Fruit fly (Drosophila melanogaster) whole organism, embryonic: ENCODE measurements around the gene Acat2.
A peak's percentile ranks its signal among the peaks of the same experiment; 100 is the strongest.

Experiments used
- Blimp-1 ChIP-seq: fragments of 200-800 bp; sonication (Bioruptor generic); optimal IDR thresholded peaks from 3 replicates; lab custom pipeline; 2018; ENCODE audit warnings: missing biosample characterization, missing genetic modification characterization, mild to moderate bottlenecking, moderate library complexity, missing genetic modification reagents
- CG10147 ChIP-seq: fragments of 200-800 bp; sonication (Bioruptor generic); optimal IDR thresholded peaks from 2 replicates; lab custom pipeline; 2019; ENCODE audit warnings: missing biosample characterization, mild to moderate bottlenecking, missing genetic modification characterization, moderate library complexity
- CG10462 ChIP-seq: fragments of 200-800 bp; sonication (Bioruptor generic); optimal IDR thresholded peaks from 2 replicates; lab custom pipeline; 2016; ENCODE audit warnings: missing biosample characterization, missing genetic modification characterization
- CG11456 ChIP-seq: fragments of 200-800 bp; sonication (Bioruptor generic); IDR thresholded peaks from 3 replicates; pipeline ENCODE4 v1.3.6; 2022; ENCODE audit warnings: missing biosample characterization, missing genetic modification characterization
- CG12104 ChIP-seq: fragments of 200-800 bp; sonication (Bioruptor generic); optimal IDR thresholded peaks from 3 replicates; lab custom pipeline; 2016; ENCODE audit warnings: missing biosample characterization, missing genetic modification characterization
- CG12236 ChIP-seq: fragments of 200-800 bp; sonication (Bioruptor generic); optimal IDR thresholded peaks from 2 replicates; lab custom pipeline; 2016; ENCODE audit warnings: missing biosample characterization, missing genetic modification characterization
- CG1233 ChIP-seq: fragments of 200-800 bp; sonication (Bioruptor generic); optimal IDR thresholded peaks from 4 replicates; lab custom pipeline; 2018; ENCODE audit warnings: missing biosample characterization, mild to moderate bottlenecking, missing genetic modification characterization
- CG13775 ChIP-seq: fragments of 200-800 bp; sonication (Bioruptor generic); optimal IDR thresholded peaks from 3 replicates; lab custom pipeline; 2017; ENCODE audit warnings: missing biosample characterization, mild to moderate bottlenecking, missing genetic modification characterization
- CG15011 ChIP-seq: fragments of 200-800 bp; sonication (Bioruptor generic); optimal IDR thresholded peaks from 3 replicates; lab custom pipeline; 2018; ENCODE audit warnings: missing biosample characterization, mild to moderate bottlenecking, missing genetic modification characterization
- CG15696 ChIP-seq: fragments of 200-800 bp; sonication (Bioruptor generic); optimal IDR thresholded peaks from 2 replicates; lab custom pipeline; 2019; ENCODE audit warnings: missing biosample characterization, mild to moderate bottlenecking, missing genetic modification characterization, moderate library complexity
- CG1792 ChIP-seq: fragments of 200-800 bp; sonication (Bioruptor generic); optimal IDR thresholded peaks from 2 replicates; lab custom pipeline; 2016; ENCODE audit warnings: missing biosample characterization, missing genetic modification characterization
- CG1832 ChIP-seq: fragments of 200-800 bp; sonication (Bioruptor generic); optimal IDR thresholded peaks from 2 replicates; lab custom pipeline; 2017; ENCODE audit warnings: missing biosample characterization, mild to moderate bottlenecking, missing genetic modification characterization, inconsistent platforms
- CG2712 ChIP-seq: fragments of 200-800 bp; optimal IDR thresholded peaks from 3 replicates; lab custom pipeline; 2019; ENCODE audit warnings: missing biosample characterization, mild to moderate bottlenecking, missing genetic modification characterization, moderate library complexity
- CG30431 ChIP-seq: fragments of 200-800 bp; sonication (Bioruptor generic); optimal IDR thresholded peaks from 2 replicates; lab custom pipeline; 2017; ENCODE audit warnings: missing biosample characterization, missing genetic modification characterization
- CG32772 ChIP-seq: fragments of 200-800 bp; sonication (Bioruptor generic); IDR thresholded peaks from 2 replicates; pipeline ENCODE4 v1.3.6; 2022; ENCODE audit warnings: missing biosample characterization, missing genetic modification characterization
- CG3281 ChIP-seq: fragments of 200-800 bp; sonication (Bioruptor generic); optimal IDR thresholded peaks from 3 replicates; lab custom pipeline; 2017; ENCODE audit warnings: missing biosample characterization, mild to moderate bottlenecking, missing genetic modification characterization
- CG4730 ChIP-seq: fragments of 200-800 bp; sonication (Bioruptor generic); IDR thresholded peaks from 2 replicates; pipeline ENCODE4 v1.3.6; 2022; ENCODE audit warnings: missing biosample characterization, missing genetic modification characterization
- CG6765 ChIP-seq: fragments of 200-800 bp; sonication (Bioruptor generic); optimal IDR thresholded peaks from 3 replicates; lab custom pipeline; 2017; ENCODE audit warnings: missing biosample characterization, mild to moderate bottlenecking, missing genetic modification characterization
- CG7271 ChIP-seq: fragments of 200-800 bp; sonication (Bioruptor generic); optimal IDR thresholded peaks from 2 replicates; lab custom pipeline; 2018; ENCODE audit warnings: missing biosample characterization, mild to moderate bottlenecking, missing genetic modification characterization, moderate library complexity
- CG7357 ChIP-seq: fragments of 200-800 bp; sonication (Bioruptor generic); IDR thresholded peaks from 3 replicates; pipeline ENCODE4 v1.3.6; 2022; ENCODE audit warnings: missing biosample characterization, missing genetic modification characterization
- CG7987 ChIP-seq: fragments of 200-800 bp; sonication (Bioruptor generic); optimal IDR thresholded peaks from 2 replicates; lab custom pipeline; 2018; ENCODE audit warnings: missing biosample characterization, mild to moderate bottlenecking, missing genetic modification characterization, moderate library complexity
- CG8359 ChIP-seq: fragments of 200-800 bp; sonication (Bioruptor generic); optimal IDR thresholded peaks from 2 replicates; lab custom pipeline; 2017; ENCODE audit warnings: missing biosample characterization, mild to moderate bottlenecking, missing genetic modification characterization, borderline replicate concordance
- CG8478 ChIP-seq: fragments of >200 bp; optimal IDR thresholded peaks from 2 replicates; lab custom pipeline; 2018
- Chrac-16 ChIP-seq: fragments of 200-800 bp; sonication (Bioruptor generic); optimal IDR thresholded peaks from 3 replicates; lab custom pipeline; 2016; ENCODE audit warnings: missing biosample characterization, missing genetic modification characterization
- CoRest ChIP-seq: fragments of 200-800 bp; sonication (Bioruptor generic); optimal IDR thresholded peaks from 3 replicates; lab custom pipeline; 2018; ENCODE audit warnings: missing biosample characterization, mild to moderate bottlenecking, missing genetic modification characterization, moderate library complexity
- D ChIP-seq, 2 experiments: fragments of 200-800 bp in 1 of 2; fragments of >200 bp in 1 of 2; sonication (Bioruptor generic) in 1 of 2; optimal IDR thresholded peaks; 2 replicates in 1 of 2; 3 replicates in 1 of 2; lab custom pipeline; 2017; ENCODE audit warnings: mild to moderate bottlenecking in 1 of 2, missing biosample characterization in 1 of 2, missing genetic modification characterization in 1 of 2, missing genetic modification reagents in 1 of 2
- Dip2 ChIP-seq: fragments of 200-800 bp; sonication (Bioruptor generic); IDR thresholded peaks from 2 replicates; pipeline ENCODE4 v1.3.6; 2022; ENCODE audit warnings: missing biosample characterization, missing genetic modification characterization
- Drgx ChIP-seq: fragments of 200-800 bp; sonication (Bioruptor generic); IDR thresholded peaks from 2 replicates; pipeline ENCODE4 v1.3.6; 2022; ENCODE audit warnings: missing biosample characterization, missing genetic modification characterization
- Fer3 ChIP-seq: fragments of 200-800 bp; sonication (Bioruptor generic); optimal IDR thresholded peaks from 2 replicates; lab custom pipeline; 2018; ENCODE audit warnings: missing biosample characterization, mild to moderate bottlenecking, missing genetic modification characterization, moderate library complexity
- HHEX ChIP-seq: fragments of 200-800 bp; sonication (Bioruptor generic); optimal IDR thresholded peaks from 3 replicates; lab custom pipeline; 2017; ENCODE audit warnings: missing biosample characterization, mild to moderate bottlenecking, missing genetic modification characterization, missing genetic modification reagents
- HLH54F ChIP-seq: fragments of 200-800 bp; sonication (Bioruptor generic); optimal IDR thresholded peaks from 3 replicates; lab custom pipeline; 2016; ENCODE audit warnings: missing biosample characterization, missing genetic modification characterization
- HLHmδ ChIP-seq: fragments of 200-800 bp; sonication (Bioruptor generic); optimal IDR thresholded peaks from 2 replicates; lab custom pipeline; 2018; ENCODE audit warnings: missing biosample characterization, mild to moderate bottlenecking, missing genetic modification characterization, moderate library complexity
- Hr39 ChIP-seq: fragments of >200 bp; optimal IDR thresholded peaks from 2 replicates; lab custom pipeline; 2017
- MBD-R2 ChIP-seq: fragments of 200-800 bp; sonication (Bioruptor generic); IDR thresholded peaks from 2 replicates; pipeline ENCODE4 v1.3.6; 2022; ENCODE audit warnings: missing biosample characterization, missing genetic modification characterization
- Nf-YC ChIP-seq: fragments of 200-800 bp; optimal IDR thresholded peaks from 3 replicates; lab custom pipeline; 2019; ENCODE audit warnings: missing biosample characterization, mild to moderate bottlenecking, missing genetic modification characterization, moderate library complexity
- Rx ChIP-seq: fragments of 200-800 bp; sonication (Bioruptor generic); IDR thresholded peaks from 2 replicates; pipeline ENCODE4 v1.3.6; 2022; ENCODE audit warnings: missing biosample characterization, missing genetic modification characterization
- Sox102F ChIP-seq: fragments of 200-800 bp; sonication (Bioruptor generic); optimal IDR thresholded peaks from 2 replicates; lab custom pipeline; 2018; ENCODE audit warnings: missing biosample characterization, mild to moderate bottlenecking, missing genetic modification characterization, moderate library complexity
- Sry-δ ChIP-seq: fragments of 200-800 bp; sonication (Bioruptor generic); optimal IDR thresholded peaks from 2 replicates; lab custom pipeline; 2016; ENCODE audit warnings: missing biosample characterization, missing genetic modification characterization
- Taf1 ChIP-seq: fragments of 200-800 bp; sonication (Bioruptor generic); IDR thresholded peaks from 2 replicates; pipeline ENCODE4 v1.3.6; 2022; ENCODE audit warnings: missing biosample characterization, missing genetic modification characterization
- ab ChIP-seq: fragments of 200-800 bp; sonication (Bioruptor generic); optimal IDR thresholded peaks from 2 replicates; lab custom pipeline; 2016; ENCODE audit warnings: missing biosample characterization, missing genetic modification characterization
- aop ChIP-seq: fragments of 200-800 bp; sonication (Bioruptor generic); IDR thresholded peaks from 2 replicates; pipeline ENCODE4 v1.3.6; 2022; ENCODE audit warnings: missing biosample characterization, missing genetic modification characterization
- bab2 ChIP-seq: fragments of 200-800 bp; sonication (Bioruptor generic); optimal IDR thresholded peaks from 2 replicates; lab custom pipeline; 2016; ENCODE audit warnings: missing biosample characterization, missing genetic modification characterization
- disco-r ChIP-seq: fragments of 200-800 bp; sonication (Bioruptor generic); optimal IDR thresholded peaks from 2 replicates; lab custom pipeline; 2016; ENCODE audit warnings: missing biosample characterization, missing genetic modification characterization
- hkb ChIP-seq, 2 experiments: fragments of 200-800 bp in 1 of 2; fragments of >200 bp in 1 of 2; sonication (Bioruptor generic) in 1 of 2; IDR thresholded peaks in 1 of 2; optimal IDR thresholded peaks in 1 of 2; 2 replicates each; pipeline versions ENCODE4 v1.3.6 to Lab custom; 2017 to 2022; ENCODE audit warnings: missing biosample characterization in 1 of 2, missing genetic modification characterization in 1 of 2
- odd ChIP-seq: fragments of 200-800 bp; sonication (Bioruptor generic); optimal IDR thresholded peaks from 2 replicates; lab custom pipeline; 2017; ENCODE audit warnings: missing biosample characterization, mild to moderate bottlenecking, missing genetic modification characterization
- phol ChIP-seq: fragments of 200-800 bp; sonication (Bioruptor generic); optimal IDR thresholded peaks from 3 replicates; lab custom pipeline; 2018; ENCODE audit warnings: missing biosample characterization, mild to moderate bottlenecking, missing genetic modification characterization, moderate library complexity
- pzg ChIP-seq: fragments of 200-800 bp; sonication (Bioruptor generic); optimal IDR thresholded peaks from 3 replicates; lab custom pipeline; 2018; ENCODE audit warnings: missing biosample characterization, mild to moderate bottlenecking, missing genetic modification characterization, moderate library complexity
- repo ChIP-seq: fragments of 200-800 bp; sonication (Bioruptor generic); optimal IDR thresholded peaks from 2 replicates; lab custom pipeline; 2016; ENCODE audit warnings: missing biosample characterization, missing genetic modification characterization
- sim ChIP-seq: fragments of 200-800 bp; sonication (Bioruptor generic); IDR thresholded peaks from 2 replicates; pipeline ENCODE4 v1.3.6; 2022; ENCODE audit warnings: missing biosample characterization, missing genetic modification characterization
- tll ChIP-seq, 2 experiments: fragments of 200-800 bp in 1 of 2; fragments of >200 bp in 1 of 2; sonication (Bioruptor generic) in 1 of 2; optimal IDR thresholded peaks; 2 replicates each; lab custom pipeline; 2017 to 2019; ENCODE audit warnings: missing biosample characterization in 2 of 2, missing genetic modification characterization in 2 of 2, mild to moderate bottlenecking in 1 of 2, moderate library complexity in 1 of 2

Acat2 gene

DNA sequence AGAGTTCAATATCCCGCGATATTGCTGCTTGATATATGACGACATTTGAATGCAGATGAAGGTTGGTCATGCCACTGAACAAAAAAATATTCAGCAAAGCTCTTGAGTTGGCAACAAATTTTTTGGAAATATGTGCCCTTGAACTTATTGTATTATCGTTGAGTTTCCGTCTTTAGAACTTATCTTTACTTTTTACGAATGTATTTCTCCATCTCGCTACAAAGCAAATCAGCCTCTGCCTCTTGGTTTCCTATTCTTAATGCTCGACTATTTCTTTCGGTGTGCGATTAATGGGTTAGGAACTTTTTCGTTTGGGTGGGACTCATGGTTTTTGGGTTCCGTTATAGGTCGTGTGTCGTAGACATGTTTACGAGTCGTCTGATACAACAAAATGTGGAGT lies 20.4 kb downstream of the Acat2 start (continued):
- TF ChIP-seq CG1233 (GFP tag; lab: Kevin White, UChicago), result peak; percentile 13
- no peak for TF ChIP-seq Taf1 (GFP tag; lab: Robert Waterston, UW)
- no peak for TF ChIP-seq Drgx (GFP tag; lab: Robert Waterston, UW)
- no peak for TF ChIP-seq HLHmδ
- no peak for TF ChIP-seq CG1832 (GFP tag; lab: Kevin White, UChicago)
- TF ChIP-seq Chrac-16 (GFP tag; lab: Kevin White, UChicago), result peak; percentile 67
- TF ChIP-seq HLH54F, result peak; percentile 51
- TF ChIP-seq aop (GFP tag; lab: Robert Waterston, UW), result no peak
- TF ChIP-seq CoRest (tag; lab: Kevin White, UChicago), result peak; percentile 78
- peak; percentile 18 for TF ChIP-seq CG7271
- peak; percentile 57 for TF ChIP-seq CG4730 (GFP tag; lab: Robert Waterston, UW)
- TF ChIP-seq CG10147, result peak; percentile 44
- no peak for TF ChIP-seq repo
- TF ChIP-seq CG15011 (GFP tag; lab: Kevin White, UChicago), result no peak
- peak; percentile 78 for TF ChIP-seq phol
- TF ChIP-seq Nf-YC, result no peak
- peak; percentile 69 for TF ChIP-seq CG32772
- TF ChIP-seq bab2 (GFP tag; lab: Kevin White, UChicago), result peak; percentile 33
- no peak for TF ChIP-seq CG7987
- peak; percentile 67 for TF ChIP-seq CG12236
- peak; percentile 53 for TF ChIP-seq CG1792 (GFP tag; lab: Kevin White, UChicago)
- TF ChIP-seq CG7357, result peak; percentile 42; the same call in 1 of the 3 replicates
- TF ChIP-seq CG8359, result peak; percentile 49
- TF ChIP-seq pzg (GFP tag; lab: Kevin White, UChicago), result no peak
- peak; percentile 47 for TF ChIP-seq CG10462 (GFP tag; lab: Kevin White, UChicago)
- no peak for TF ChIP-seq CG3281 (GFP tag; lab: Kevin White, UChicago)
- no peak for TF ChIP-seq ab (GFP tag; lab: Kevin White, UChicago)
- 0 out of 3 replicates have a peak, but pooled peaks have one; percentile 50 for TF ChIP-seq CG11456 (GFP tag; lab: Robert Waterston, UW)
- TF ChIP-seq CG12104 (GFP tag; lab: Kevin White, UChicago), result peak; percentile 9
- peak; percentile 88 for TF ChIP-seq Blimp-1 (GFP tag; lab: Kevin White, UChicago)
- TF ChIP-seq HHEX (GFP tag; lab: Kevin White, UChicago), result peak; percentile 25
- TF ChIP-seq Sox102F (GFP tag; lab: Kevin White, UChicago), result no peak
- TF ChIP-seq Fer3 (tag; lab: Kevin White, UChicago), result peak; percentile 40
- no peak for TF ChIP-seq CG6765 (GFP tag; lab: Kevin White, UChicago)
- peak; percentile 90 for TF ChIP-seq CG2712 (tag; lab: Kevin White, UChicago)
- TF ChIP-seq Hr39 (lab: Kevin White, UChicago), result no peak
- no peak for TF ChIP-seq D (optimal IDR thresholded peaks at IDR 0.05; lab: Kevin White, UChicago)
- TF ChIP-seq D (GFP tag; optimal IDR thresholded peaks at IDR 0.05; lab: Kevin White, UChicago), result peak; percentile 65
- TF ChIP-seq CG8478 (lab: Kevin White, UChicago), result no peak
- TF ChIP-seq sim (GFP tag; lab: Robert Waterston, UW), result peak; percentile 35; the same call in 1 of the 2 replicates
- TF ChIP-seq CG13775 (GFP tag; lab: Kevin White, UChicago), result peak; percentile 53
- peak; percentile 63 for TF ChIP-seq odd
- no peak for TF ChIP-seq hkb (optimal IDR thresholded peaks at IDR 0.05; lab: Kevin White, UChicago)
- TF ChIP-seq hkb (GFP tag; IDR thresholded peaks at IDR 0.05; lab: Robert Waterston, UW), result peak; percentile 71
- peak; percentile 29 for TF ChIP-seq Sry-δ
- TF ChIP-seq CG15696, result peak; percentile 8
- TF ChIP-seq tll (GFP tag; optimal IDR thresholded peaks at IDR 0.05; lab: Kevin White, UChicago), result no peak
- TF ChIP-seq MBD-R2, result no peak
- TF ChIP-seq Dip2, result no peak
- TF ChIP-seq Rx (GFP tag; lab: Robert Waterston, UW), result 0 out of 2 replicates have a peak, but pooled peaks have one; percentile 16
- TF ChIP-seq CG30431 (GFP tag; lab: Kevin White, UChicago), result peak; percentile 68
- no peak for TF ChIP-seq disco-r (GFP tag; lab: Kevin White, UChicago)
